Fruit fly (Drosophila melanogaster): ENCODE measurements around the gene CG46468.

Gene CG46468

DNA sequence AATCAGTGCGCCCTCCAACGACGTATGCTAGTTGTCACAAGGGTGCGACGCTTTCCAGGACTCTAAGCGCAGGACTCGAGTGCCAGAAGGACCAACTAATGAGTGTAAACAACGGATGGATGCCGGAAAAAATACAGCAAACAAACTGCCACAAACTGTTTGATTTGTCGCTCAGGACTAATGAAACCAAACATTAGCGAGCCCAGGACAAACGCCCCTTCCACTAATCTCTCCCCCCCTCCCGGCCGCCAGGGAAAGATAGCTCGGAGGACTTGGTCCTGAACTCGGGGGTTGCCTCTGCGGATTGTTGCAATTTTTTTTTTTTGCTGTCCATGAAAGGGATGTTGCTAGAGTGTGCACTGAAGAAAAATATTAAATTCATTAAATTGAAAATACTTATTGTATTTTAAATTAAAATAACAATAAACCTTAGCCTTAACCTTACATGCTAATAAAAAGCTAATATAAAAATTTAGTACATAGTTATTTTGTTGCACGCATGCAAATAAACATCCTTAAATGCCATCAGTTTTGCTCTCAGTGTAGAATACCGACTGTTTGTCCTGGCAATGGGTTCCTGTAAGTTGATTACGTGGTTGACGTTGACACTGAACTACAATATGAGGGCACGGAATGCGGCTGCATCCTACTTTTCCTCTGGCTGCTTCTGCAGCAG is 29.5 kb upstream of the CG46468 start (continued):
- TF ChIP-seq exex (tag; optimal IDR thresholded peaks at IDR 0.05) (no peak), Atf6 (GFP tag; IDR thresholded peaks at IDR 0.05) (no peak), Ravus (GFP tag; IDR thresholded peaks at IDR 0.05) (no peak), CG1792 (GFP tag; optimal IDR thresholded peaks at IDR 0.05) (no peak), Eip74EF (GFP tag; optimal IDR thresholded peaks at IDR 0.05) (peak in 1 of 2 experiments; percentile 2), wdn (GFP tag; IDR thresholded peaks at IDR 0.05) (no peak), usp (GFP tag; optimal IDR thresholded peaks at IDR 0.05) (no peak), cad (GFP tag; optimal IDR thresholded peaks at IDR 0.05) (no peak), repo (GFP tag; optimal IDR thresholded peaks at IDR 0.05) (no peak), Dip2 (GFP tag; IDR thresholded peaks at IDR 0.05) (no peak), E2f1 (GFP tag; IDR thresholded peaks at IDR 0.05) (0 out of 2 replicates have a peak, but pooled peaks have one; percentile 21), Sry-β (GFP tag; optimal IDR thresholded peaks at IDR 0.05) (no peak), CG17328 (GFP tag; IDR thresholded peaks at IDR 0.05) (peak; percentile 71), knrl (GFP tag; IDR thresholded peaks at IDR 0.05; ENCODE audit: partially characterized antibody) (no peak), BtbVII (GFP tag; optimal IDR thresholded peaks at IDR 0.05) (no peak), cg (GFP tag; optimal IDR thresholded peaks at IDR 0.05) (no peak), Xbp1 (GFP tag; optimal IDR thresholded peaks at IDR 0.05) (peak; percentile 40), CG6765 (GFP tag; optimal IDR thresholded peaks at IDR 0.05) (no peak), fd3F (GFP tag; optimal IDR thresholded peaks at IDR 0.05) (no peak), psq (GFP tag; optimal IDR thresholded peaks at IDR 0.05) (no peak), unpg (GFP tag; optimal IDR thresholded peaks at IDR 0.05) (peak; percentile 52), Hey (tag; optimal IDR thresholded peaks at IDR 0.05) (no peak), lilli (GFP tag; optimal IDR thresholded peaks at IDR 0.05) (no peak), CG30431 (GFP tag; optimal IDR thresholded peaks at IDR 0.05) (no peak), pfk (GFP tag; optimal IDR thresholded peaks at IDR 0.05) (no peak), CG9727 (GFP tag; optimal IDR thresholded peaks at IDR 0.05) (peak; percentile 77), odd (GFP tag; optimal IDR thresholded peaks at IDR 0.05) (no peak), Atf-2 (GFP tag; optimal IDR thresholded peaks at IDR 0.05) (no peak), CG18599 (GFP tag; optimal IDR thresholded peaks at IDR 0.05) (peak; percentile 29), shn (GFP tag; optimal IDR thresholded peaks at IDR 0.05) (no peak), CG14441 (GFP tag; IDR thresholded peaks at IDR 0.05) (no peak), CG12071 (GFP tag; optimal IDR thresholded peaks at IDR 0.05) (no peak), sens (GFP tag) (peak; percentile 86), CG5953 (GFP tag; IDR thresholded peaks at IDR 0.05) (no peak), CG31388 (GFP tag; optimal IDR thresholded peaks at IDR 0.05) (no peak), CG14860 (GFP tag; IDR thresholded peaks at IDR 0.05; ENCODE audit: partially characterized antibody) (no peak), crol (GFP tag; IDR thresholded peaks at IDR 0.05) (peak; percentile 83), row (GFP tag; IDR thresholded peaks at IDR 0.05) (peak; percentile 75), CG12769 (tag; optimal IDR thresholded peaks at IDR 0.05) (no peak), bsh (GFP tag; optimal IDR thresholded peaks at IDR 0.05) (peak in 1 of 2 experiments; percentile 78), CG8944 (GFP tag; optimal IDR thresholded peaks at IDR 0.05) (no peak), Fer3 (tag; optimal IDR thresholded peaks at IDR 0.05) (no peak), Deaf1 (tag; optimal IDR thresholded peaks at IDR 0.05) (no peak), CG10979 (tag; optimal IDR thresholded peaks at IDR 0.05) (peak; percentile 85), jing (GFP tag; optimal IDR thresholded peaks at IDR 0.05) (no peak), hb (GFP tag; IDR thresholded peaks at IDR 0.05; ENCODE audit: partially characterized antibody) (no peak), zf30C (GFP tag; optimal IDR thresholded peaks at IDR 0.05) (peak; percentile 76), pho (GFP tag; optimal IDR thresholded peaks at IDR 0.05) (no peak), yki (optimal IDR thresholded peaks at IDR 0.05) (no peak), CG30403 (GFP tag; optimal IDR thresholded peaks at IDR 0.05) (peak; percentile 22), ab (GFP tag; optimal IDR thresholded peaks at IDR 0.05) (no peak)
